Fruit fly (Drosophila melanogaster): ENCODE results near the gene CG9555.

Gene CG9555

DNA sequence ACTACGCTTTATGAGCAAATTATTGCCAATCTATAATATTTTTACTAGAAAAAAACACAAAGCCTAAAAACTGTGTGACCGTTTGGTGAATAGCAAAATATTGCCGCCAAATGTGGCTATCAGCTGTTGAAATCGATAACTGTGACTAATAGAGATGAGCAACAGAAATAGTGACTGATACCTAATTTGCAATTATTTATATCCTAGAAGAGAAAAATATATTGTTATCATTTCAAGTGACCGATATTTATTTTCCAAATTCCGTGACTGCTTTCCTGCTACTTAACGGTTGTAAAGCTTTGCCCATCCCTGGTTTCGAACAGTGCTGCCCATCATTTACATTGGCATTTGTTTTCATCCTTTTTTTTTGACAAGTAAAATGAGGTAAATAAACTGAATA, 5.8 kb downstream of the CG9555 start, which contains the start of the genes alien and CG18661 (continued):
- TF ChIP-seq CG9797 (GFP tag; optimal IDR thresholded peaks at IDR 0.05) = peak; percentile 80
- TF ChIP-seq tgo (GFP tag; IDR thresholded peaks at IDR 0.05) = peak; percentile 87
- peak; percentile 40; the same call in 1 of the 2 replicates for TF ChIP-seq Bgb (GFP tag; IDR thresholded peaks at IDR 0.05; ENCODE audit: partially characterized antibody)
- TF ChIP-seq Nf-YB (GFP tag; optimal IDR thresholded peaks at IDR 0.05) = peak; percentile 12
- TF ChIP-seq odd (GFP tag; optimal IDR thresholded peaks at IDR 0.05) = no peak
- TF ChIP-seq CG1603 (tag; optimal IDR thresholded peaks at IDR 0.05) = peak; percentile 89
- peak; percentile 93 for TF ChIP-seq slou (GFP tag; optimal IDR thresholded peaks at IDR 0.05)
- peak; percentile 92 for TF ChIP-seq bowl (GFP tag; IDR thresholded peaks at IDR 0.05)
- no peak for TF ChIP-seq dati (GFP tag; IDR thresholded peaks at IDR 0.05)
- peak; percentile 87 for TF ChIP-seq CG4404 (GFP tag; IDR thresholded peaks at IDR 0.05)
- peak; percentile 77 for TF ChIP-seq CG15696 (tag; optimal IDR thresholded peaks at IDR 0.05)
- TF ChIP-seq CG2678 (tag; optimal IDR thresholded peaks at IDR 0.05) = peak; percentile 61
- peak; percentile 90 for TF ChIP-seq CoRest (tag; optimal IDR thresholded peaks at IDR 0.05)
- TF ChIP-seq CkIIα-i1 (GFP tag; IDR thresholded peaks at IDR 0.05) = 0 out of 2 replicates have a peak, but pooled peaks have one; percentile 64
- TF ChIP-seq pan (optimal IDR thresholded peaks at IDR 0.05) = no peak
- TF ChIP-seq pan (GFP tag; optimal IDR thresholded peaks at IDR 0.05 in 1 of 2, IDR thresholded peaks at IDR 0.05 in 1 of 2) = peak in 1 of 2 experiments; percentile 83
- peak; percentile 98 for TF ChIP-seq CG9932 (GFP tag; IDR thresholded peaks at IDR 0.05)
- TF ChIP-seq CG2120 (GFP tag; optimal IDR thresholded peaks at IDR 0.05) = peak; percentile 90
- peak; percentile 10 for TF ChIP-seq CG4328 (GFP tag; optimal IDR thresholded peaks at IDR 0.05)
- TF ChIP-seq Dip2 (GFP tag; IDR thresholded peaks at IDR 0.05) = no peak
- TF ChIP-seq CG8924 (tag; optimal IDR thresholded peaks at IDR 0.05) = peak; percentile 42
- no peak for TF ChIP-seq Trl (optimal IDR thresholded peaks at IDR 0.05)
- peak; percentile 98 for TF ChIP-seq Trl (GFP tag; optimal IDR thresholded peaks at IDR 0.05)
- no peak for TF ChIP-seq usp (GFP tag; optimal IDR thresholded peaks at IDR 0.05)
- peak; percentile 89 for TF ChIP-seq onecut (GFP tag; IDR thresholded peaks at IDR 0.05)
- TF ChIP-seq CG31388 (GFP tag; optimal IDR thresholded peaks at IDR 0.05) = no peak
- TF ChIP-seq Mes4 (GFP tag; optimal IDR thresholded peaks at IDR 0.05) = peak; percentile 29
- peak; percentile 94 for TF ChIP-seq luna (GFP tag; optimal IDR thresholded peaks at IDR 0.05)
- peak; percentile 98 for TF ChIP-seq Xbp1 (GFP tag; optimal IDR thresholded peaks at IDR 0.05)
- peak; percentile 53 for TF ChIP-seq CG15601 (tag; optimal IDR thresholded peaks at IDR 0.05)
- TF ChIP-seq CG17186 (GFP tag; optimal IDR thresholded peaks at IDR 0.05) = peak; percentile 68
- peak; percentile 88 for TF ChIP-seq CG33213 (GFP tag; optimal IDR thresholded peaks at IDR 0.05)
- peak; percentile 60; the same call in 2 of the 3 replicates for TF ChIP-seq vnd (GFP tag; IDR thresholded peaks at IDR 0.05; ENCODE audit: partially characterized antibody)
- no peak for TF ChIP-seq D (optimal IDR thresholded peaks at IDR 0.05)
- TF ChIP-seq D (GFP tag; optimal IDR thresholded peaks at IDR 0.05) = peak; percentile 71
- peak; percentile 66 for TF ChIP-seq CG10321 (GFP tag; IDR thresholded peaks at IDR 0.05)
- peak; percentile 3 for TF ChIP-seq CrebB (tag; optimal IDR thresholded peaks at IDR 0.05)
- peak; percentile 89 for TF ChIP-seq CG8290 (GFP tag; optimal IDR thresholded peaks at IDR 0.05)
- TF ChIP-seq CG8290 (tag; optimal IDR thresholded peaks at IDR 0.05) = peak in 1 of 2 experiments; percentile 90
- TF ChIP-seq corto (GFP tag; optimal IDR thresholded peaks at IDR 0.05) = no peak
- TF ChIP-seq NFAT (GFP tag; IDR thresholded peaks at IDR 0.05) = peak; percentile 92
- TF ChIP-seq Hr78 (GFP tag; optimal IDR thresholded peaks at IDR 0.05) = no peak
- peak; percentile 71 for TF ChIP-seq Chrac-16 (GFP tag; optimal IDR thresholded peaks at IDR 0.05)
- TF ChIP-seq CG11723 (GFP tag; optimal IDR thresholded peaks at IDR 0.05) = peak; percentile 48
- TF ChIP-seq Lhr (GFP tag; optimal IDR thresholded peaks at IDR 0.05) = peak; percentile 87
- peak; percentile 78 for TF ChIP-seq eyg (GFP tag; optimal IDR thresholded peaks at IDR 0.05)
- TF ChIP-seq unpg (GFP tag; optimal IDR thresholded peaks at IDR 0.05) = peak; percentile 70
- TF ChIP-seq tin (GFP tag; optimal IDR thresholded peaks at IDR 0.05) = peak; percentile 92
- TF ChIP-seq CG7839 (tag; optimal IDR thresholded peaks at IDR 0.05) = peak; percentile 87
- TF ChIP-seq CG14965 (GFP tag; optimal IDR thresholded peaks at IDR 0.05; ENCODE audit: borderline replicate concordance) = peak; percentile 9
- peak; percentile 67 for TF ChIP-seq CG18599 (GFP tag; optimal IDR thresholded peaks at IDR 0.05)

Measured in whole organism, embryonic.